Worm (Caenorhabditis elegans): ENCODE data around the gene R07E5.5.

Gene R07E5.5

ce11 chrIII:4372894-4373293 is 24.3 kb upstream of the R07E5.5 start:
- TF ChIP-seq efl-1 (optimal IDR thresholded peaks at IDR 0.05): no peak
- no peak for TF ChIP-seq efl-1 (GFP tag; optimal IDR thresholded peaks at IDR 0.05 in 1 of 2)
- TF ChIP-seq pag-3 (tag; optimal IDR thresholded peaks at IDR 0.05; ENCODE audit: borderline replicate concordance, insufficient read depth): no peak
- TF ChIP-seq mab-9 (GFP tag; IDR thresholded peaks at IDR 0.05): no peak
- no peak for TF ChIP-seq unc-62 (GFP tag; optimal IDR thresholded peaks at IDR 0.05)
- no peak for TF ChIP-seq nhr-12 (tag; optimal IDR thresholded peaks at IDR 0.05)
- TF ChIP-seq tlp-1 (tag; optimal IDR thresholded peaks at IDR 0.05): no peak

DNA sequence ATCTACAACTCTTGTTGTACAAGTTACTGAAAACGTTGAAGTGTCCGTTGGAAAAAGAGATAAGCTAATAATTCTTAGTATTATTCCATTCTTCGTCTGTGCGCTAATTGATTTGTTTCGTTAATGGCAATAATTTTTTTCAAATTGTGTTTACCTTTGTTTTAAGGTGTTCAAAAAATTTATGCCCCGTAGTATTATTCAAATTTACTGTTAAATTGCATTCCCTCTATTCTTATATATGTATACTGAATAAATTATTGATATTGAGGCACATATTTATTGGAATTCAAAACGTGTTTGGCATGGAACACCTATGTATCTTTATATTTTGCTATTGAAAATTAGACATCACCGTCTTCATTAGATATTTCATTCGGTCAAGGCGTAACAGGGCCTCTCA is 22.4 kb upstream of the R07E5.5 start, which contains the start of gene pals-26:
pals-26 (plus strand) TSS at position 301 of the 400 bp plus-strand sequence.
- no peak for TF ChIP-seq ztf-4 (tag; optimal IDR thresholded peaks at IDR 0.05)
- no peak for TF ChIP-seq dsc-1 (tag; optimal IDR thresholded peaks at IDR 0.05)
- TF ChIP-seq C16A3.4 (tag; optimal IDR thresholded peaks at IDR 0.05): no peak
- no peak for TF ChIP-seq irx-1 (tag; optimal IDR thresholded peaks at IDR 0.05)

DNA sequence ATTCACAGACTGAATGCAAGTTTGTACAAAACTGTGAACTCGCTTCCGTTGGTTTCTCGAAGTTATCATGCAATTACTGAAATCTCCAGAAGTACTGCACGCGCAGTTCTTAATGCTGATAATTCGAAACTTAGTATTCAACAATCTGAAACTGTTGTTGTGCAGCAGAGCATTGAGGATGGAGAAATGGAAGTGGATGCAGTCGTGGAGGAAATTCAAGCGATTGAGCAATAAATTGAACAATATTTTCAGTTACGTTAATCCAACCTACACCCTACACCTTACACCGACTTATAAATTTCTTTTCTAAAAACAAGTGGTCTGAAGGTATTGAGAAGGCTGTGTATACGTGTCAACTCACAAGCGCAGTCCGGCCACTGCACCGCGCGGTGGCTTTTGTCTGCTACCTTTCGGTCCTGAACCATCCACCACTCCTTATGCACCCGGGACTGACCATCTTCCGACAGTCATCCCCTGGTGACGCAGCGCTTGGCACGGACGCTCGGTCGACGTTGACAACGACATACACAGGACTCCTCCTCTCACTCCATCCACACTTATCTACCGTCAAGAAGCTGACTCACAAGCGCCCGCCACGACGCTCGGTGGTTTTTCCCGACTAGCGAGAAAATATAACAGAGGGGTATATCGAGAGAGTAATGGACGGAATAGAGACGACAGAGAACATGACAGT is 18.5 kb upstream of the R07E5.5 start:
- peak; percentile 56 for TF ChIP-seq nhr-47 (tag; optimal IDR thresholded peaks at IDR 0.05)
- peak; percentile 25 for TF ChIP-seq xbp-1 (tag; optimal IDR thresholded peaks at IDR 0.05)
- peak in 1 of 2 experiments; percentile 1 for TF ChIP-seq mdl-1 (tag; optimal IDR thresholded peaks at IDR 0.05)
- TF ChIP-seq rnt-1 (tag; optimal IDR thresholded peaks at IDR 0.05): peak; percentile 28
- peak in 1 of 2 experiments; percentile 21 for TF ChIP-seq lin-35 (GFP tag; optimal IDR thresholded peaks at IDR 0.05)
- peak; percentile 28 for TF ChIP-seq blmp-1 (tag; optimal IDR thresholded peaks at IDR 0.05)
- TF ChIP-seq grh-1 (GFP tag; IDR thresholded peaks at IDR 0.05): 0 out of 2 replicates have a peak, but pooled peaks have one; percentile 28
- peak; percentile 8 for TF ChIP-seq lir-3 (tag; optimal IDR thresholded peaks at IDR 0.05; ENCODE audit: poor library complexity)
- peak; percentile 48; the same call in 1 of the 2 replicates for TF ChIP-seq ceh-88 (GFP tag; IDR thresholded peaks at IDR 0.05)
- peak; percentile 13 for TF ChIP-seq pax-3 (tag; optimal IDR thresholded peaks at IDR 0.05)
- TF ChIP-seq nhr-90 (tag; optimal IDR thresholded peaks at IDR 0.05; ENCODE audit: poor library complexity): peak; percentile 56
- peak; percentile 23 for TF ChIP-seq tbx-2 (tag; optimal IDR thresholded peaks at IDR 0.05)
- TF ChIP-seq snu-23 (GFP tag; optimal IDR thresholded peaks at IDR 0.05): peak; percentile 52
- TF ChIP-seq aly-2 (tag; optimal IDR thresholded peaks at IDR 0.05): peak; percentile 30
- peak; percentile 62 for TF ChIP-seq nhr-71 (tag; optimal IDR thresholded peaks at IDR 0.05)
- peak; percentile 19 for TF ChIP-seq irx-1 (tag; optimal IDR thresholded peaks at IDR 0.05)
- TF ChIP-seq fkh-8 (tag; optimal IDR thresholded peaks at IDR 0.05): peak; percentile 29
- peak; percentile 23 for TF ChIP-seq C16A3.4 (tag; optimal IDR thresholded peaks at IDR 0.05)
- peak; percentile 8; the same call in 1 of the 2 replicates for TF ChIP-seq isw-1 (GFP tag; IDR thresholded peaks at IDR 0.05)
- TF ChIP-seq dsc-1 (tag; optimal IDR thresholded peaks at IDR 0.05): peak; percentile 25
- TF ChIP-seq efl-1 (optimal IDR thresholded peaks at IDR 0.05): peak in 1 of 2 experiments; percentile 38
- TF ChIP-seq efl-1 (GFP tag; optimal IDR thresholded peaks at IDR 0.05 in 1 of 2): peak in 1 of 2 experiments; percentile 61
- peak in 1 of 6 experiments; percentile 17 for TF ChIP-seq elt-3 (tag; optimal IDR thresholded peaks at IDR 0.05)
- TF ChIP-seq skn-1 (tag; optimal IDR thresholded peaks at IDR 0.05): peak; percentile 27
- peak; percentile 52 for TF ChIP-seq swsn-7 (tag; optimal IDR thresholded peaks at IDR 0.05)
- peak; percentile 81 for TF ChIP-seq nhr-19 (GFP tag; conservative IDR thresholded peaks at IDR 0.05)
- peak; percentile 56 for TF ChIP-seq nhr-85 (tag)
- peak in 1 of 3 experiments; percentile 5 for TF ChIP-seq dpl-1 (GFP tag; optimal IDR thresholded peaks at IDR 0.05)
- TF ChIP-seq nhr-20 (tag; optimal IDR thresholded peaks at IDR 0.05): peak; percentile 48
- TF ChIP-seq lsy-2 (tag; optimal IDR thresholded peaks at IDR 0.05): peak; percentile 30 to 65
- peak; percentile 50 for TF ChIP-seq mep-1 (tag; optimal IDR thresholded peaks at IDR 0.05)

Measured in whole organism, L1 larva.